Worm (Caenorhabditis elegans) whole organism, L4/young adult: ENCODE results near the gene F25B3.2.
A peak's percentile ranks its signal among the peaks of the same experiment; 100 is the strongest.

Experiments
- W03F9.2 ChIP-seq: fragments of 150-350 bp; optimal IDR thresholded peaks from 2 replicates; lab custom pipeline; 2014; ENCODE audit warnings: missing biosample characterization, missing genetic modification characterization
- dao-5 ChIP-seq: sonication (generic microtip); optimal IDR thresholded peaks from 2 replicates; lab custom pipeline; 2016; ENCODE audit warnings: missing genotype, missing genetic modification characterization, moderate library complexity, missing compliant biosample characterization
- him-1 ChIP-seq: sonication (generic microtip); optimal IDR thresholded peaks from 2 replicates; lab custom pipeline; 2016; ENCODE audit warnings: missing genotype, missing genetic modification reagents, missing genetic modification characterization, missing compliant biosample characterization

ce11 chrV:9546860-9547269 is 30.2 kb upstream of the F25B3.2 start, which contains the start of gene his-37:
- peak; percentile 96 for TF ChIP-seq him-1 (tag; lab: Kevin White, UChicago)
- peak; percentile 97 for TF ChIP-seq W03F9.2
- TF ChIP-seq dao-5 (tag; lab: Kevin White, UChicago), result peak; percentile 37
